Worm (Caenorhabditis elegans) whole organism, L1 larva: ENCODE data around the gene M110.8.

Experiments used
- C04F5.9 ChIP-seq: sonication (generic microtip); optimal IDR thresholded peaks from 2 replicates; lab custom pipeline; 2016; ENCODE audit warnings: missing genetic modification characterization, missing compliant biosample characterization
- C16A3.4 ChIP-seq: fragments of 150-350 bp; optimal IDR thresholded peaks from 2 replicates; lab custom pipeline; 2014; ENCODE audit warnings: missing biosample characterization, missing genetic modification characterization
- Y116A8C.19 ChIP-seq: sonication (generic microtip); optimal IDR thresholded peaks from 2 replicates; lab custom pipeline; 2016; ENCODE audit warnings: missing compliant biosample characterization, missing genetic modification characterization, borderline replicate concordance
- alr-1 ChIP-seq: fragments of 200-800 bp; sonication (Bioruptor generic); optimal IDR thresholded peaks from 2 replicates; lab custom pipeline; 2018; ENCODE audit warnings: borderline replicate concordance, mild to moderate bottlenecking, missing genetic modification characterization, missing compliant biosample characterization
- aly-2 ChIP-seq: fragments of 150-350 bp; optimal IDR thresholded peaks from 2 replicates; lab custom pipeline; 2014; ENCODE audit warnings: missing biosample characterization, missing genetic modification characterization
- blmp-1 ChIP-seq: fragments of 150-350 bp; optimal IDR thresholded peaks from 2 replicates; lab custom pipeline; 2014; ENCODE audit warnings: missing biosample characterization, missing genetic modification characterization
- ces-1 ChIP-seq: fragments of 150-350 bp; optimal IDR thresholded peaks from 2 replicates; lab custom pipeline; 2014; ENCODE audit warnings: missing biosample characterization, missing genetic modification reagents, missing genetic modification characterization
- dpl-1 ChIP-seq, 3 experiments: fragments of 150-350 bp in 2 of 3; sonication (generic microtip) in 1 of 3; optimal IDR thresholded peaks; 2 replicates each; lab custom pipeline; 2014 to 2017; ENCODE audit warnings: missing biosample characterization in 3 of 3, missing genetic modification characterization in 3 of 3, missing genetic modification reagents in 3 of 3
- dsc-1 ChIP-seq: sonication (generic microtip); optimal IDR thresholded peaks from 2 replicates; lab custom pipeline; 2016; ENCODE audit warnings: mild to moderate bottlenecking, missing genetic modification characterization, missing compliant biosample characterization
- efl-1 ChIP-seq, 4 experiments: fragments of 150-350 bp; optimal IDR thresholded peaks in 3 of 4; peaks in 1 of 4; 1 replicate in 1 of 4; 2 replicates in 3 of 4; lab custom pipeline; 2014; ENCODE audit warnings: missing biosample characterization in 2 of 4, missing genetic modification characterization in 2 of 4, missing genetic modification reagents in 2 of 4
- efl-3 ChIP-seq: fragments of 200-800 bp; sonication (Bioruptor generic); optimal IDR thresholded peaks from 2 replicates; lab custom pipeline; 2018; ENCODE audit warnings: mild to moderate bottlenecking, missing genetic modification characterization, missing compliant biosample characterization
- egl-13 ChIP-seq: sonication (generic microtip); optimal IDR thresholded peaks from 2 replicates; lab custom pipeline; 2016; ENCODE audit warnings: missing genotype, missing genetic modification reagents, missing genetic modification characterization, missing compliant biosample characterization
- egl-27 ChIP-seq, 2 experiments: fragments of 150-350 bp in 1 of 2; sonication (generic microtip); optimal IDR thresholded peaks; 3 replicates each; lab custom pipeline; 2017 to 2018; ENCODE audit warnings: missing biosample characterization in 2 of 2, missing genetic modification characterization in 2 of 2, missing genetic modification reagents in 2 of 2
- fkh-4 ChIP-seq: sonication (generic microtip); optimal IDR thresholded peaks from 2 replicates; lab custom pipeline; 2016; ENCODE audit warnings: missing compliant biosample characterization, missing genetic modification characterization, borderline replicate concordance
- fkh-8 ChIP-seq: sonication (generic microtip); optimal IDR thresholded peaks from 2 replicates; lab custom pipeline; 2016; ENCODE audit warnings: mild to moderate bottlenecking, missing genetic modification characterization, missing compliant biosample characterization
- grh-1 ChIP-seq: fragments of 200-800 bp; sonication (Bioruptor generic); IDR thresholded peaks from 2 replicates; pipeline ENCODE4 v1.3.6; 2022; ENCODE audit warnings: missing genetic modification reagents, missing genetic modification characterization, missing compliant biosample characterization
- hlh-4 ChIP-seq: sonication (generic microtip); optimal IDR thresholded peaks from 2 replicates; lab custom pipeline; 2016; ENCODE audit warnings: mild to moderate bottlenecking, missing genetic modification characterization, missing compliant biosample characterization
- isw-1 ChIP-seq: fragments of 200-800 bp; sonication (Bioruptor generic); IDR thresholded peaks from 2 replicates; pipeline ENCODE4 v1.3.6; 2022; ENCODE audit warnings: missing genetic modification characterization, missing compliant biosample characterization
- lin-13 ChIP-seq: fragments of 150-350 bp; optimal IDR thresholded peaks from 2 replicates; lab custom pipeline; 2014; ENCODE audit warnings: missing biosample characterization, missing genetic modification reagents, missing genetic modification characterization
- lin-14 ChIP-seq: fragments of 200-800 bp; sonication (Bioruptor generic); optimal IDR thresholded peaks from 2 replicates; lab custom pipeline; 2018; ENCODE audit warnings: mild to moderate bottlenecking, missing genetic modification characterization, moderate library complexity, missing compliant biosample characterization
- lin-15B ChIP-seq: fragments of 150-350 bp; sonication (generic microtip); optimal IDR thresholded peaks from 3 replicates; lab custom pipeline; 2014; ENCODE audit warnings: missing biosample characterization, missing genetic modification characterization
- lin-35 ChIP-seq, 2 experiments: fragments of 150-350 bp; optimal IDR thresholded peaks; 2 replicates each; lab custom pipeline; 2014; ENCODE audit warnings: missing biosample characterization in 2 of 2, missing genetic modification characterization in 2 of 2, missing genetic modification reagents in 2 of 2
- lin-39 ChIP-seq: fragments of 150-350 bp; optimal IDR thresholded peaks from 2 replicates; lab custom pipeline; 2014; ENCODE audit warnings: missing biosample characterization, missing genetic modification reagents, missing genetic modification characterization
- lsy-2 ChIP-seq, 2 experiments: fragments of 150-350 bp; optimal IDR thresholded peaks; 2 replicates each; lab custom pipeline; 2014; ENCODE audit warnings: missing biosample characterization in 2 of 2, missing genetic modification characterization in 2 of 2
- mdl-1 ChIP-seq, 2 experiments: fragments of 150-350 bp; optimal IDR thresholded peaks; 2 replicates each; lab custom pipeline; 2014 to 2017; ENCODE audit warnings: missing biosample characterization in 2 of 2, missing genetic modification characterization in 2 of 2, inconsistent platforms in 1 of 2
- nhr-11 ChIP-seq: fragments of 150-350 bp; optimal IDR thresholded peaks from 2 replicates; lab custom pipeline; 2014; ENCODE audit warnings: missing biosample characterization, missing genetic modification characterization
- nhr-76 ChIP-seq: sonication (generic microtip); optimal IDR thresholded peaks from 2 replicates; lab custom pipeline; 2017; ENCODE audit warnings: missing biosample characterization, missing genetic modification characterization
- nhr-90 ChIP-seq: sonication (generic microtip); optimal IDR thresholded peaks from 2 replicates; lab custom pipeline; 2016; ENCODE audit warnings: mild to moderate bottlenecking, missing genetic modification characterization, missing compliant biosample characterization; ENCODE audit not compliant: poor library complexity
- rnt-1 ChIP-seq: sonication (generic microtip); optimal IDR thresholded peaks from 2 replicates; lab custom pipeline; 2016; ENCODE audit warnings: mild to moderate bottlenecking, missing genetic modification characterization, moderate library complexity, missing compliant biosample characterization
- snpc-4 ChIP-seq: fragments of 150-350 bp; optimal IDR thresholded peaks from 2 replicates; lab custom pipeline; 2014; ENCODE audit warnings: missing biosample characterization, missing genetic modification characterization
- snu-23 ChIP-seq: sonication (generic microtip); optimal IDR thresholded peaks from 2 replicates; lab custom pipeline; 2016; ENCODE audit warnings: missing genetic modification characterization, missing compliant biosample characterization
- tlp-1 ChIP-seq: fragments of 150-350 bp; optimal IDR thresholded peaks from 2 replicates; lab custom pipeline; 2014; ENCODE audit warnings: missing biosample characterization, missing genetic modification characterization
- unc-130 ChIP-seq: fragments of 150-350 bp; optimal IDR thresholded peaks from 2 replicates; lab custom pipeline; 2017; ENCODE audit warnings: missing biosample characterization, missing genetic modification characterization, inconsistent platforms
- unc-86 ChIP-seq: sonication (generic microtip); optimal IDR thresholded peaks from 2 replicates; lab custom pipeline; 2016; ENCODE audit warnings: missing genetic modification characterization, missing compliant biosample characterization
- unc-98 ChIP-seq: fragments of 200-800 bp; sonication (Bioruptor generic); IDR thresholded peaks from 2 replicates; pipeline ENCODE4 v1.3.6; 2022; ENCODE audit warnings: missing genetic modification characterization, missing compliant biosample characterization
- vab-15 ChIP-seq: sonication (generic microtip); optimal IDR thresholded peaks from 2 replicates; lab custom pipeline; 2017; ENCODE audit warnings: missing genotype, mild to moderate bottlenecking, missing genetic modification characterization, missing compliant biosample characterization
- xbp-1 ChIP-seq: sonication (generic microtip); optimal IDR thresholded peaks from 2 replicates; lab custom pipeline; 2016; ENCODE audit warnings: missing genetic modification characterization, missing compliant biosample characterization
- zip-4 ChIP-seq: fragments of 200-800 bp; sonication (Bioruptor generic); optimal IDR thresholded peaks from 2 replicates; lab custom pipeline; 2018; ENCODE audit warnings: mild to moderate bottlenecking, missing genetic modification characterization, moderate library complexity, missing compliant biosample characterization
- ztf-11 ChIP-seq, 2 experiments: sonication (generic microtip); optimal IDR thresholded peaks; 2 replicates each; lab custom pipeline; 2016 to 2017; ENCODE audit warnings: missing genetic modification characterization in 2 of 2, missing biosample characterization in 1 of 2, missing compliant biosample characterization in 1 of 2

The M110.8 gene

ce11 chrII:8180281-8180680 is 29.1 kb downstream of the M110.8 start, which contains the start of gene T05C12.4:
T05C12.4 (minus strand) TSS chrII:8180381.
- TF ChIP-seq nhr-76 (tag; lab: Kevin White, UChicago): no peak
- TF ChIP-seq nhr-90: no peak
- no peak for TF ChIP-seq lin-13 (GFP tag; lab: Kevin White, UChicago)
- TF ChIP-seq unc-98: no peak
- TF ChIP-seq mdl-1 (tag; optimal IDR thresholded peaks at IDR 0.05; lab: Kevin White, UChicago): no peak
- no peak for TF ChIP-seq nhr-11 (tag; lab: Kevin White, UChicago)
- no peak for TF ChIP-seq fkh-8 (tag; lab: Kevin White, UChicago)
- TF ChIP-seq xbp-1 (tag; lab: Kevin White, UChicago): no peak
- TF ChIP-seq lin-14: no peak
- TF ChIP-seq grh-1 (GFP tag; lab: Robert Waterston, UW): no peak
- no peak for TF ChIP-seq fkh-4 (tag; lab: Kevin White, UChicago)
- TF ChIP-seq blmp-1 (tag; lab: Kevin White, UChicago): no peak
- TF ChIP-seq efl-3 (GFP tag; lab: Kevin White, UChicago): no peak
- no peak for TF ChIP-seq dsc-1
- TF ChIP-seq egl-13 (tag; lab: Kevin White, UChicago): no peak
- no peak for TF ChIP-seq egl-27 (tag; optimal IDR thresholded peaks at IDR 0.05; lab: Kevin White, UChicago)
- no peak for TF ChIP-seq unc-130
- no peak for TF ChIP-seq lin-39
- no peak for TF ChIP-seq hlh-4 (tag; lab: Kevin White, UChicago)
- TF ChIP-seq snu-23: no peak

DNA sequence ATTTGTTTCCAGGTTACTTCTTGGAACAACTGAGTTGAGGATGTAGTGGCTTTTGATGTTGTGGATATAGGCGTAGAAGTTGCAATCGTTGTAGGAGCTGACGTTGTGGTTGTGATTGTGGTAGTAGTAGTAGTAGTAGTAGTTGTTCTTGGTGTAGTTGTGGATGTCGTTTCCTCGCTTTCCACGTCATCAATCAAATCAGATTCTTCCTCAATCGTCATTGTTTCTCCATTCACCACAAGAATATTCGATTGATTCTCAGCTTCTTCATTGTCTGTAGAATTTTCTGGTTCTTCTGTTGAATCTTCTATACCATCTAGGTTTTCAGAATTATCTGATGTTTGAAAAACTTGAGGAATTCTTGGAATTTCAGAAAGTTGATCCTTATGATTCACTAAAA is 30.8 kb downstream of the M110.8 start:
- TF ChIP-seq C04F5.9 (tag; lab: Kevin White, UChicago) (no peak), alr-1 (no peak), unc-98 (no peak), tlp-1 (no peak), lin-15B (no peak), aly-2 (tag; lab: Kevin White, UChicago) (no peak), lin-35 (GFP tag; optimal IDR thresholded peaks at IDR 0.05; lab: Kevin White, UChicago) (no peak), vab-15 (tag; lab: Kevin White, UChicago) (no peak)

ce11 chrII:8177095-8177494 is 32.3 kb downstream of the M110.8 start, which contains the start of gene acr-14:
acr-14 (minus strand) TSS chrII:8177195.
- TF ChIP-seq ztf-11 (tag; optimal IDR thresholded peaks at IDR 0.05; lab: Kevin White, UChicago) (no peak), isw-1 (no peak), lin-39 (no peak), blmp-1 (tag; lab: Kevin White, UChicago) (no peak), egl-13 (tag; lab: Kevin White, UChicago) (no peak), efl-1 (optimal IDR thresholded peaks at IDR 0.05; lab: Kevin White, UChicago) (no peak), efl-1 (GFP tag; optimal IDR thresholded peaks at IDR 0.05 in 1 of 2; lab: Kevin White, UChicago) (no peak), unc-86 (tag; lab: Kevin White, UChicago) (no peak), rnt-1 (tag; lab: Kevin White, UChicago) (no peak), lin-14 (no peak)
- TF ChIP-seq, all 84 proteins: peak for 0

- TF ChIP-seq Y116A8C.19 (no peak), egl-27 (tag; optimal IDR thresholded peaks at IDR 0.05; lab: Kevin White, UChicago) (no peak), snpc-4 (tag; lab: Kevin White, UChicago) (no peak), ces-1 (GFP tag; lab: Kevin White, UChicago) (no peak), dpl-1 (GFP tag; optimal IDR thresholded peaks at IDR 0.05; lab: Kevin White, UChicago) (no peak), fkh-4 (tag; lab: Kevin White, UChicago) (no peak), C16A3.4 (tag; lab: Kevin White, UChicago) (no peak), zip-4 (no peak), lsy-2 (tag; optimal IDR thresholded peaks at IDR 0.05; lab: Kevin White, UChicago) (no peak)
Observed at ce11 chrII:8174148-8174547, 35.2 kb downstream of the M110.8 start.
